Worm (Caenorhabditis elegans) whole organism, L3 larva: Measurements from ENCODE around the gene acr-24.

Experiments
- ceh-16 ChIP-seq: sonication (generic microtip); optimal IDR thresholded peaks from 2 replicates; lab custom pipeline; 2017; ENCODE audit warnings: missing biosample characterization, missing genetic modification characterization
- nhr-237 ChIP-seq: fragments of 150-350 bp; optimal IDR thresholded peaks from 2 replicates; lab custom pipeline; 2014; ENCODE audit warnings: missing biosample characterization, missing genetic modification characterization
- nhr-28 ChIP-seq: fragments of 150-350 bp; optimal IDR thresholded peaks from 2 replicates; lab custom pipeline; 2014; ENCODE audit warnings: missing biosample characterization, missing genetic modification characterization

DNA sequence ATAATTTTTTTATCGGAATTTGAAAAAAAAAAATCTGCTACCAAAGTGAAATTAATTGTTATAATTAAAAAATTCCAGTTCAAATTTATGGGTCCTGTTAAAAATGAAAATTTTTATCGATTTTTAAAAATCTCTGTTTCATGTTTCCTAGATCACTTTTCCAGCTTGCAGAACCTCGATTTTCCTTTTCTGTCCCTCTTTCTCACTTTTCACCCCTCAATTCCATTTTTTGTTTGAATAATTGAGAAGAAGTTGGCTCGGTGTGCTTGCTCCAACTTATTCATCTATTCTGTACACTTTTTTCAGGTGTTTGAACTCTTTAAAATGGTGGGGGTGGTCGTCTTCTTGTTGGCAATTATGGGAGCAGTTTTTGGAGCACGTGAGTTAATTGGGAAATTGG lies at the start of gene acr-24:
- TF ChIP-seq ceh-16 (tag; lab: Kevin White, UChicago), result no peak
- no peak for TF ChIP-seq nhr-28 (tag; lab: Kevin White, UChicago)
- TF ChIP-seq nhr-237 (tag; lab: Kevin White, UChicago), result no peak
